Worm (Caenorhabditis elegans) whole organism, L3 larva: ENCODE results near the gene osm-8.

Experiments used
- R02D3.7 ChIP-seq: fragments of 150-350 bp; optimal IDR thresholded peaks from 2 replicates; lab custom pipeline; 2014; ENCODE audit warnings: missing biosample characterization, missing genetic modification characterization
- aly-2 ChIP-seq: fragments of 150-350 bp; optimal IDR thresholded peaks from 2 replicates; lab custom pipeline; 2014; ENCODE audit warnings: missing biosample characterization, missing genetic modification characterization
- ceh-16 ChIP-seq: sonication (generic microtip); optimal IDR thresholded peaks from 2 replicates; lab custom pipeline; 2017; ENCODE audit warnings: missing biosample characterization, missing genetic modification characterization
- ceh-82 ChIP-seq: fragments of 150-350 bp; optimal IDR thresholded peaks from 2 replicates; lab custom pipeline; 2014; ENCODE audit warnings: missing biosample characterization, missing genetic modification characterization
- ceh-9 ChIP-seq: sonication (generic microtip); optimal IDR thresholded peaks from 2 replicates; lab custom pipeline; 2018; ENCODE audit warnings: missing biosample characterization, missing genetic modification characterization
- daf-12 ChIP-seq: fragments of 150-350 bp; optimal IDR thresholded peaks from 2 replicates; lab custom pipeline; 2014; ENCODE audit warnings: missing biosample characterization, missing genetic modification reagents, missing genetic modification characterization
- egl-5 ChIP-seq: fragments of 150-350 bp; optimal IDR thresholded peaks from 2 replicates; lab custom pipeline; 2017; ENCODE audit warnings: missing biosample characterization, missing genetic modification reagents, missing genetic modification characterization, inconsistent platforms
- elt-2 ChIP-seq: sonication (generic microtip); optimal IDR thresholded peaks from 2 replicates; lab custom pipeline; 2016; ENCODE audit warnings: missing genetic modification reagents, mild to moderate bottlenecking, missing genetic modification characterization, missing compliant biosample characterization
- elt-3 ChIP-seq, 3 experiments: fragments of 150-350 bp in 1 of 3; sonication (generic microtip) in 2 of 3; optimal IDR thresholded peaks; 2 replicates in 2 of 3; 4 replicates in 1 of 3; lab custom pipeline; 2014 to 2017; ENCODE audit warnings: missing biosample characterization in 3 of 3, missing genetic modification characterization in 3 of 3
- eor-1 ChIP-seq, 2 experiments: fragments of 150-350 bp; optimal IDR thresholded peaks; 2 replicates each; lab custom pipeline; 2014 to 2018; ENCODE audit warnings: missing biosample characterization in 2 of 2, missing genetic modification characterization in 2 of 2
- fkh-10 ChIP-seq: sonication (generic microtip); optimal IDR thresholded peaks from 2 replicates; lab custom pipeline; 2017; ENCODE audit warnings: missing biosample characterization, missing genetic modification reagents, missing genetic modification characterization
- fos-1 ChIP-seq: fragments of 150-350 bp; optimal IDR thresholded peaks from 2 replicates; lab custom pipeline; 2014; ENCODE audit warnings: missing biosample characterization, missing genetic modification characterization
- jun-1 ChIP-seq: fragments of 150-350 bp; optimal IDR thresholded peaks from 2 replicates; lab custom pipeline; 2014; ENCODE audit warnings: missing biosample characterization, missing genetic modification reagents, missing genetic modification characterization
- lin-15B ChIP-seq: fragments of 150-350 bp; optimal IDR thresholded peaks from 2 replicates; lab custom pipeline; 2014; ENCODE audit warnings: missing biosample characterization, missing genetic modification characterization
- lin-39 ChIP-seq: fragments of 150-350 bp; optimal IDR thresholded peaks from 2 replicates; lab custom pipeline; 2018; ENCODE audit warnings: missing biosample characterization, missing genetic modification reagents, missing genetic modification characterization
- lsy-12 ChIP-seq: sonication (generic microtip); optimal IDR thresholded peaks from 2 replicates; lab custom pipeline; 2016; ENCODE audit warnings: mild to moderate bottlenecking, missing genetic modification characterization, missing compliant biosample characterization
- mdl-1 ChIP-seq: fragments of 150-350 bp; optimal IDR thresholded peaks from 2 replicates; lab custom pipeline; 2014; ENCODE audit warnings: missing biosample characterization, missing genetic modification characterization
- nfya-1 ChIP-seq: sonication (generic microtip); optimal IDR thresholded peaks from 2 replicates; lab custom pipeline; 2017; ENCODE audit warnings: missing genetic modification characterization, mild to moderate bottlenecking, missing compliant biosample characterization, antibody characterized with exemption, moderate library complexity; ENCODE audit not compliant: insufficient read depth
- nhr-11 ChIP-seq: fragments of 150-350 bp; optimal IDR thresholded peaks from 2 replicates; lab custom pipeline; 2014; ENCODE audit warnings: missing biosample characterization, missing genetic modification characterization
- nhr-12 ChIP-seq: fragments of 150-350 bp; optimal IDR thresholded peaks from 2 replicates; lab custom pipeline; 2014; ENCODE audit warnings: missing biosample characterization, missing genetic modification characterization
- nhr-237 ChIP-seq: fragments of 150-350 bp; optimal IDR thresholded peaks from 2 replicates; lab custom pipeline; 2014; ENCODE audit warnings: missing biosample characterization, missing genetic modification characterization
- nhr-25 ChIP-seq: sonication (generic microtip); optimal IDR thresholded peaks from 2 replicates; lab custom pipeline; 2017; ENCODE audit warnings: missing biosample characterization, missing genetic modification characterization
- nhr-28 ChIP-seq: fragments of 150-350 bp; optimal IDR thresholded peaks from 2 replicates; lab custom pipeline; 2014; ENCODE audit warnings: missing biosample characterization, missing genetic modification characterization
- nhr-43 ChIP-seq: sonication (generic microtip); optimal IDR thresholded peaks from 2 replicates; lab custom pipeline; 2016; ENCODE audit warnings: mild to moderate bottlenecking, missing genetic modification characterization, missing compliant biosample characterization; ENCODE audit not compliant: poor library complexity, severe bottlenecking
- nhr-67 ChIP-seq: fragments of 150-350 bp; optimal IDR thresholded peaks from 2 replicates; lab custom pipeline; 2014; ENCODE audit warnings: missing biosample characterization, missing genetic modification characterization
- nhr-76 ChIP-seq: fragments of 150-350 bp; sonication (generic microtip); optimal IDR thresholded peaks from 5 replicates; lab custom pipeline; 2014; ENCODE audit warnings: missing biosample characterization, missing genetic modification characterization
- nhr-77 ChIP-seq: fragments of 150-350 bp; optimal IDR thresholded peaks from 2 replicates; lab custom pipeline; 2014; ENCODE audit warnings: missing biosample characterization, missing genetic modification characterization
- pha-4 ChIP-seq: fragments of 150-350 bp; optimal IDR thresholded peaks from 2 replicates; lab custom pipeline; 2014; ENCODE audit warnings: missing biosample characterization, missing genetic modification reagents, missing genetic modification characterization
- pqm-1 ChIP-seq: fragments of 150-350 bp; optimal IDR thresholded peaks from 2 replicates; lab custom pipeline; 2017; ENCODE audit warnings: missing biosample characterization, missing genetic modification characterization, inconsistent platforms
- sea-2 ChIP-seq: fragments of 150-350 bp; sonication (generic microtip); optimal IDR thresholded peaks from 4 replicates; lab custom pipeline; 2014; ENCODE audit warnings: missing biosample characterization, missing genetic modification reagents, missing genetic modification characterization
- unc-39 ChIP-seq: sonication (generic microtip); optimal IDR thresholded peaks from 4 replicates; lab custom pipeline; 2017; ENCODE audit warnings: missing biosample characterization, missing genetic modification characterization
- unc-62 ChIP-seq: fragments of 150-350 bp; sonication (generic microtip); optimal IDR thresholded peaks from 4 replicates; lab custom pipeline; 2014; ENCODE audit warnings: missing biosample characterization, missing genetic modification reagents, missing genetic modification characterization
- zag-1 ChIP-seq: fragments of 150-350 bp; optimal IDR thresholded peaks from 2 replicates; lab custom pipeline; 2014; ENCODE audit warnings: missing biosample characterization, missing genetic modification characterization
- ztf-4 ChIP-seq: fragments of 150-350 bp; optimal IDR thresholded peaks from 2 replicates; lab custom pipeline; 2014; ENCODE audit warnings: missing biosample characterization, missing genetic modification characterization

osm-8 gene

DNA sequence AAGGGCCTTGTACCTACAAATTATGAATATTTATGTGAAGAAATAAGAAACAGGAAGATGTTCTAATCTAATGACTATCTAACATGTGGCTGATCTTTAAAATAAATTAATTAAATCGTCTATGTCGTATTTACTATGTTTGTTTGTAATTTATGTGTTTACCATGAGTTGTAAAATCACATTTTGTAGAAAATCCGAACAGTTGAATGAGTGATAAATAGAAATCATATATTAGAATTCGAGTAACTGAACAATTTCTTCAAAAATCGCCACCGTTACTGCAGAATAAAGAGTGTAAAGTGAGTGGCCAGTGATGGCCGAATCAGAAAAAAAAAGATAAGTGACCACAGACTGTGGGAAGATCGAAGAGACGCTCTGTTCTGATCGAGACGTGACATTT lies 24.8 kb upstream of the osm-8 start:
- no peak for TF ChIP-seq jun-1 (tag; lab: Kevin White, UChicago)
- TF ChIP-seq nhr-11 (tag; lab: Kevin White, UChicago): no peak
- TF ChIP-seq unc-62 (GFP tag; lab: Kevin White, UChicago): no peak
- no peak for TF ChIP-seq nhr-28 (tag; lab: Kevin White, UChicago)
- TF ChIP-seq eor-1 (tag; optimal IDR thresholded peaks at IDR 0.05; lab: Kevin White, UChicago): no peak
- TF ChIP-seq R02D3.7 (tag; lab: Kevin White, UChicago): no peak
- TF ChIP-seq mdl-1 (tag; lab: Kevin White, UChicago): no peak
- TF ChIP-seq, all 47 proteins: peak for 0

DNA sequence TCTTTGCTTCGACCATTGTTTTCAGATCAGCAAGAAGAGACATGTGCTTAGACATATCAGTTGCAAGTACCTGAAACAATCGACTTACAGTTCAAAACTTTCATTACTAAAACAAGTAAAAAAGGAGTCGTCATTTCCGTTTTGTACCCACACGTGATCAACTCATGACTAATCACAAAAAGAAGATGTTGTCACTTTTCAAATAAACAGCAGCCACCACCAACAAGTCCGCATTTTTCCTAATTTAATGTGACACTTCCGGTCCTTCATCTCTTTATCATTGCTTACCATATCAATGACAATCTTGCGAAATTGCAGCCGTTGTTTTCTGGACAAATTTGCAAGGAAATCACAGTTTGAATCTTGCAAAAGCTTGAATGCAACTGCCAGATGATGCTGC lies 23.4 kb upstream of the osm-8 start:
- TF ChIP-seq nhr-25 (peak; percentile 20), nhr-43 (tag; lab: Kevin White, UChicago) (peak; percentile 5), nhr-77 (no peak), lsy-12 (tag; lab: Kevin White, UChicago) (no peak), pqm-1 (no peak), lin-39 (tag; lab: Kevin White, UChicago) (no peak)

DNA sequence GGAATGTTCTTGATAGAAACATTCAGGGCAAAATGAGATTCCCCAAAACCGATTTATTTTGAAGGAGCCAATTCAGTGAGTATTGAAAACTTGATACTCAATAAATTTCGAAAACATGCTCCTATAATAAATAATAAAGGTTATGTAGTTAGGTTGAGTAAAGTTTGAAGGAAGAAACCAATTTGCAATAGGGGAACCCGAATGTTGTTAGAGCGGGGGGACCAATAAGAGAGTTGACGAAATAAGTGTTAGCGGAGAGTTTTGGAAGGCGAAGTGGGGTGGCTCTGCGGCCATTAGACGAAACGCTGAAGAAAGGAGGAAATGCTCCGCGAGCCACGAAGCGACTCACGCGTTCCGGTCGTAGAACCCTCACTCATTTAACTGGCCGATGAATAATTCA lies 19.8 kb upstream of the osm-8 start:
- peak; percentile 33 for TF ChIP-seq nfya-1 (tag; lab: Kevin White, UChicago)
- TF ChIP-seq elt-3 (tag; optimal IDR thresholded peaks at IDR 0.05; lab: Kevin White, UChicago): no peak
- TF ChIP-seq, all 47 proteins: peak for 1

DNA sequence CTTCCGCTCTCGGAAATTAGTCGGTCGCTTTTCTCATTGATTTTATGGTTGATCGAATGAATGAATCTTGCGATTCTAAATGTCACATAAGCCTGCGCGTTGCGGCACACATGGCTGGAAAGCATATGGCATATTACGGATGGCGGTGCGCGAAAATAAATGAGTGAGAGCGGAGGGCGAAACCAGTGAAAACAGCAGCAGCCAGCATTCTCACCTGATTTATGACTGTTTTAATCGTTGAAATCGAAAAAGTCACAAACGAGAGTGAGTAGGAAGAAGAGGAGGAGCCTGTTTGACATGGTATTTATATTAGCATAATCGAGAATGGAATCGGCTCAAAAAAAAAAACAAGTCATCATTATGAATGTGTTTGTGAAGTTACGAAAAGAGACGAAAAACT lies 19.1 kb upstream of the osm-8 start:
- TF ChIP-seq zag-1 (tag; lab: Kevin White, UChicago) (no peak), nfya-1 (tag; lab: Kevin White, UChicago) (no peak), ceh-82 (no peak), elt-3 (tag; optimal IDR thresholded peaks at IDR 0.05; lab: Kevin White, UChicago) (no peak), unc-62 (GFP tag; lab: Kevin White, UChicago) (no peak), elt-2 (tag; lab: Kevin White, UChicago) (no peak), pha-4 (no peak), sea-2 (GFP tag; lab: Kevin White, UChicago) (no peak), ceh-16 (tag; lab: Kevin White, UChicago) (no peak), eor-1 (tag; optimal IDR thresholded peaks at IDR 0.05; lab: Kevin White, UChicago) (no peak), daf-12 (tag; lab: Kevin White, UChicago) (no peak), lin-15B (no peak), aly-2 (tag; lab: Kevin White, UChicago) (no peak), fkh-10 (no peak), lsy-12 (tag; lab: Kevin White, UChicago) (no peak), mdl-1 (tag; lab: Kevin White, UChicago) (no peak), nhr-77 (no peak), lin-39 (tag; lab: Kevin White, UChicago) (no peak), nhr-25 (no peak), nhr-67 (tag; lab: Kevin White, UChicago) (no peak)

DNA sequence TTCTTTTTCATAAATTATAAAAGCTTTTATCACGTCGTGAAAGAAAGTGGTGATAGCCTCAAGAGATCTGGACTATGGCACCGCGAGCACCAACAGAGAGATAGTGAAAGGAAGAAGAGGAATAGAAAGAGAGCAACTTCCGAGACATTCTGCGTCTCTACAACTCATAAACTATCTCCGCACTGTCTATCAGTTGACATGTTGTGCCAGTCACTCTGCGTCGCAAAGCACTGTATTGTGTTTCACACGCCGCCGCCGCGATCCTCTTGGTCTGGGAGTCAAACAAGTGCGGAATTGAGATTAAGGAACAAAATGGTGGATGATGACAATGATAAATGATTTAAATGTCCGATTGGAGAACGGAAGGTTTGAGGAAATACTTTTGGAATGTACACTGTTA lies 18.3 kb upstream of the osm-8 start:
- no peak for TF ChIP-seq unc-39 (tag; lab: Kevin White, UChicago)
- TF ChIP-seq ceh-9 (tag; lab: Kevin White, UChicago): no peak
- peak; percentile 70 for TF ChIP-seq pha-4
- TF ChIP-seq elt-2 (tag; lab: Kevin White, UChicago): peak; percentile 76
- no peak for TF ChIP-seq ztf-4 (tag; lab: Kevin White, UChicago)
- TF ChIP-seq sea-2 (GFP tag; lab: Kevin White, UChicago): no peak
- TF ChIP-seq nhr-12 (tag; lab: Kevin White, UChicago): no peak
- TF ChIP-seq aly-2 (tag; lab: Kevin White, UChicago): no peak
- TF ChIP-seq nfya-1 (tag; lab: Kevin White, UChicago): peak; percentile 7
- no peak for TF ChIP-seq nhr-76 (tag; lab: Kevin White, UChicago)
- no peak for TF ChIP-seq zag-1 (tag; lab: Kevin White, UChicago)
- peak; percentile 38 for TF ChIP-seq pqm-1
- no peak for TF ChIP-seq lsy-12 (tag; lab: Kevin White, UChicago)
- no peak for TF ChIP-seq nhr-237
- peak; percentile 43 for TF ChIP-seq jun-1 (tag; lab: Kevin White, UChicago)
- no peak for TF ChIP-seq fos-1 (tag; lab: Kevin White, UChicago)
- TF ChIP-seq egl-5 (tag; lab: Kevin White, UChicago): no peak
- no peak for TF ChIP-seq unc-62 (GFP tag; lab: Kevin White, UChicago)
